Worm (Caenorhabditis elegans): ENCODE results near the gene smap-1.

The smap-1 gene

DNA sequence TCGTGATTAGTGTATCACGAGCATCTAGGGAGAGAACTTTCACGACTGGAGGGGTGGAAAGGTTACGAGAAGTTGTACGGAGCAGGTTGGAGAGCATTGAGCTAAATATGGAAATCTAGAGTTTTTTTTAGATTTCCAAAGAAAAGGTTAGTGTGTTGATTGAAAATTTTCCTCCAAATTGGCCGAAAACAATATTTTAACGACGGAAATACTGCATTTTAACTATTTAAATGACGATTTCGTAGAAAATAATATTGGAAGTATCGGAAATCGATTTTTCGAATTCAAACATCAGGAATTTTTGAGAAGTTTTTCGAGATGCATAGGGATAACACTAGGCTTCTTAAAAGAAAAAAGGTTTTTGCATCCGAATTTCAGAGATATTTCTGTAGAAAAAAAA, 18.8 kb upstream of the smap-1 start, which contains the start of gene K01G5.10:
Gene K01G5.10 (minus strand): TSS at position 101 of the 400 bp plus-strand sequence.
- TF ChIP-seq mdt-29 (GFP tag; IDR thresholded peaks at IDR 0.05) (no peak), dmd-6 (GFP tag; IDR thresholded peaks at IDR 0.05) (no peak), hmg-1.1 (GFP tag; IDR thresholded peaks at IDR 0.05) (no peak), nhr-48 (tag; optimal IDR thresholded peaks at IDR 0.05) (no peak), F26F4.8 (GFP tag; conservative IDR thresholded peaks at IDR 0.05) (no peak), ctbp-1 (GFP tag; IDR thresholded peaks at IDR 0.05) (no peak), skn-1 (tag; optimal IDR thresholded peaks at IDR 0.05) (no peak), daf-12 (tag; optimal IDR thresholded peaks at IDR 0.05) (no peak), nhr-76 (tag; optimal IDR thresholded peaks at IDR 0.05) (no peak)

DNA sequence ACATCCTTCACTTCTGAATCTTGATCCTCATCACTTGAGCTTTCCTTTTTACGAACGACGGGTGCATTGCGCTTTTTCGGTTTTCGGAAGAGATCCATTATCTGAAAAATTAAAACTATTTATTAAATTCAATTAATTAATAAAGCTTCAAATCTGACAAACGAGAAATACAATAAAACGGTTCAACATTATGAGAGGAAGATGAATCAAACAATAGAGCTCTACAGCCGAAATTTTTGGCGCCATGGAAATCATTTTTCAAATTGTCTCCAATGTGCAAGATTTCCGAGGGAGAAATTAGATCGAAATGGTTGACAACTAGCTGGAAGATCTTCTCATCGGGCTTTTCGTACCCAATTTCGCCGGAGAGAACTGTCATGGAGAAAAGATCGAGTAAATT, 17.9 kb upstream of the smap-1 start, which contains the start of gene rnf-113:
Gene rnf-113 (minus strand): TSS at position 101 of the 400 bp plus-strand sequence.
- no peak for TF ChIP-seq spr-3 (GFP tag; optimal IDR thresholded peaks at IDR 0.05)
- TF ChIP-seq ceh-20 (GFP tag; IDR thresholded peaks at IDR 0.05) = no peak
- TF ChIP-seq jun-1 (tag; optimal IDR thresholded peaks at IDR 0.05) = no peak
- TF ChIP-seq F10B5.3 (tag; optimal IDR thresholded peaks at IDR 0.05) = no peak
- no peak for TF ChIP-seq F26F4.8 (GFP tag; conservative IDR thresholded peaks at IDR 0.05)
- TF ChIP-seq lin-13 (GFP tag; optimal IDR thresholded peaks at IDR 0.05) = no peak
- no peak for TF ChIP-seq lin-29 (GFP tag; IDR thresholded peaks at IDR 0.05)
- TF ChIP-seq lim-7 (GFP tag; IDR thresholded peaks at IDR 0.05) = no peak
- no peak for TF ChIP-seq mdt-29 (GFP tag; IDR thresholded peaks at IDR 0.05)
- TF ChIP-seq mxl-2 (GFP tag; conservative IDR thresholded peaks at IDR 0.05) = no peak
- no peak for TF ChIP-seq zip-2 (tag; optimal IDR thresholded peaks at IDR 0.05)
- no peak for TF ChIP-seq lsy-2 (tag; optimal IDR thresholded peaks at IDR 0.05)

DNA sequence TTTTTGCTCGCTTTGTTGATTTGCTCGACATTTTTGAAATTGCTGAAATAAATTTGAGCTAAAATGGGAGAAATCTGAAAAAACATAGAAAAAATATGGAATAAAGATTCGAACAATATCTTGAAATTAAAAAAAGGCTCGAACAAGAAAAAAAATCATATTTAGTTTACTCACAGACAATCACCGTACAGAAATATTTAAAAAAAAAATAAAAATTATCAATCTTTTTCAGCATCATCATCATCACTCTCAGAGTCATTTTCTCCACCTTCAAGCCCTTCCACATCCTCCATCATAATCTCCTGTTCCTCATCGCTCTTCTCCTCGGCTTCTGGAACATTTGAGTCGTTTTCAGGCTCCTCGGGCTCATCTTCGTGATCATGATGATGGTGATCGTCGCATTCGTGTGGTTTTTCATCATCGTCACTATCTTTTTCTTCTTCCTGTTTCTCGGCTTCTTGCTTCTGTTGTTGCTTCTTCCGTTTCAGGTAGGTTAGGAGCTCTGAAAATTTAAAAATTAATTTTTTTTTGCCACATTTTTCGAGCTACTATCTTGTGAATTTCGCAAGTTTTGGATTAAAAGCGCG, 16.0 kb upstream of the smap-1 start, which contains the start of gene hpl-2:
Gene hpl-2 (minus strand): TSS at position 51 of the 587 bp plus-strand sequence.
- TF ChIP-seq mxl-3 (GFP tag; optimal IDR thresholded peaks at IDR 0.05) = no peak
- TF ChIP-seq dpl-1 (GFP tag; optimal IDR thresholded peaks at IDR 0.05) = no peak
- no peak for TF ChIP-seq zfp-3 (GFP tag; conservative IDR thresholded peaks at IDR 0.05)
- TF ChIP-seq duxl-1 (tag; optimal IDR thresholded peaks at IDR 0.05; ENCODE audit: poor library complexity) = no peak
- no peak for TF ChIP-seq T26A8.4 (GFP tag; IDR thresholded peaks at IDR 0.05)
- no peak for TF ChIP-seq F37D6.2 (tag; optimal IDR thresholded peaks at IDR 0.05)
- no peak for TF ChIP-seq gei-8 (GFP tag; optimal IDR thresholded peaks at IDR 0.05)
- TF ChIP-seq lin-39 (tag; optimal IDR thresholded peaks at IDR 0.05) = no peak

DNA sequence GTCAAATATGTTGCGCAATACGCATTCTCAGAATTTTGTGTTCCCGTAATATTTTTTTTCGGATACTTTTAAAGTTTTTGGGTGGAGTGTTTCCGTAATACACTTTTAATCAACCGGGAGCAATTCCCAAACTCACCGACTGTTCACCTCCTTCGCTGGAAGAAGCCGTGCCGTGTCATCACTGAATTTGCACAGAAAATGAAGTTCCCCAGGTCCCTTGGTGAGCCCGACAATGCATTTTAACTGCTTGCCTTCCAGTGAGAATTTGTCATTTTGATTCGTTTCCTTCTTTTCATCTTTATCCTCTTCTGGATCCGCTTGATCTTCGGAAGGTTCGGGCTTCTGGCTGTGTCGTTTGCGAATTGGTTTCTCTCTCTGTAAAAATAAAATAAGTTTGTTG, 14.8 kb upstream of the smap-1 start:
- TF ChIP-seq nhr-111 (GFP tag; optimal IDR thresholded peaks at IDR 0.05) (no peak), Y105C5A.15 (GFP tag; IDR thresholded peaks at IDR 0.05) (no peak), nhr-102 (tag; optimal IDR thresholded peaks at IDR 0.05) (no peak), nhr-11 (tag; optimal IDR thresholded peaks at IDR 0.05) (no peak), T20F7.1 (GFP tag; optimal IDR thresholded peaks at IDR 0.05) (no peak), tra-1 (GFP tag; IDR thresholded peaks at IDR 0.05) (no peak), madf-5 (GFP tag; IDR thresholded peaks at IDR 0.05) (no peak), rbr-2 (tag; optimal IDR thresholded peaks at IDR 0.05) (no peak), unc-62 (GFP tag; optimal IDR thresholded peaks at IDR 0.05 in 1 of 2) (no peak), unc-62 (tag; optimal IDR thresholded peaks at IDR 0.05) (no peak), daf-12 (tag; optimal IDR thresholded peaks at IDR 0.05) (no peak), lsy-2 (tag; optimal IDR thresholded peaks at IDR 0.05) (no peak), mep-1 (tag; optimal IDR thresholded peaks at IDR 0.05) (no peak), madf-9 (GFP tag; conservative IDR thresholded peaks at IDR 0.05) (no peak), mdt-29 (GFP tag; IDR thresholded peaks at IDR 0.05) (no peak), ztf-11 (tag; optimal IDR thresholded peaks at IDR 0.05) (no peak), F37D6.2 (tag; optimal IDR thresholded peaks at IDR 0.05) (no peak), pha-4 (GFP tag; IDR thresholded peaks at IDR 0.05) (no peak), pha-4 (tag; optimal IDR thresholded peaks at IDR 0.05) (no peak)

Data from whole organism, L4 larva.